Worm (Caenorhabditis elegans) whole organism, L2 larva: ENCODE results near the gene ZK930.2.

Source experiments
- elt-1 ChIP-seq: fragments of 150-350 bp; optimal IDR thresholded peaks from 2 replicates; lab custom pipeline; 2014; ENCODE audit warnings: missing biosample characterization, missing genetic modification characterization
- nhr-10 ChIP-seq: sonication (generic microtip); optimal IDR thresholded peaks from 2 replicates; lab custom pipeline; 2017; ENCODE audit warnings: missing biosample characterization, missing genetic modification characterization
- nhr-129 ChIP-seq: fragments of 150-350 bp; optimal IDR thresholded peaks from 2 replicates; lab custom pipeline; 2014; ENCODE audit warnings: missing biosample characterization, missing genetic modification characterization
- nhr-77 ChIP-seq: fragments of 150-350 bp; optimal IDR thresholded peaks from 2 replicates; lab custom pipeline; 2014; ENCODE audit warnings: missing biosample characterization, missing genetic modification characterization
- sma-9 ChIP-seq, 2 experiments: fragments of 150-350 bp in 1 of 2; sonication (generic microtip) in 1 of 2; optimal IDR thresholded peaks; 2 replicates each; lab custom pipeline; 2014 to 2016; ENCODE audit warnings: missing genetic modification characterization in 2 of 2, mild to moderate bottlenecking in 1 of 2, missing biosample characterization in 1 of 2, missing compliant biosample characterization in 1 of 2, missing genetic modification reagents in 1 of 2, moderate library complexity in 1 of 2
- ztf-11 ChIP-seq: sonication (generic microtip); optimal IDR thresholded peaks from 2 replicates; lab custom pipeline; 2017; ENCODE audit warnings: missing biosample characterization, missing genetic modification characterization
- ztf-4 ChIP-seq: fragments of 150-350 bp; optimal IDR thresholded peaks from 2 replicates; lab custom pipeline; 2014; ENCODE audit warnings: missing biosample characterization, missing genetic modification characterization

ce11 chrII:11865644-11866043 is 27.6 kb downstream of the ZK930.2 start, which contains the start of gene K12D12.4:
- TF ChIP-seq sma-9 (GFP tag; optimal IDR thresholded peaks at IDR 0.05; lab: Kevin White, UChicago) (no peak), sma-9 (tag; optimal IDR thresholded peaks at IDR 0.05; lab: Kevin White, UChicago) (no peak), elt-1 (tag; lab: Kevin White, UChicago) (no peak), ztf-11 (tag; lab: Kevin White, UChicago) (no peak), nhr-10 (tag; lab: Kevin White, UChicago) (no peak), ztf-4 (tag; lab: Kevin White, UChicago) (no peak), nhr-129 (tag; lab: Kevin White, UChicago) (no peak), nhr-77 (tag; lab: Kevin White, UChicago) (no peak)
